Worm (Caenorhabditis elegans): Measurements from ENCODE around the gene F22E12.1.

Gene F22E12.1

ce11 chrV:10457247-10457646 is at the start of gene F22E12.1:
Gene F22E12.1 (minus strand): TSS chrV:10457347.
- TF ChIP-seq unc-62 (GFP tag; optimal IDR thresholded peaks at IDR 0.05) (no peak), ham-2 (GFP tag; optimal IDR thresholded peaks at IDR 0.05) (no peak), nhr-2 (tag; optimal IDR thresholded peaks at IDR 0.05) (no peak), elt-3 (tag; optimal IDR thresholded peaks at IDR 0.05) (no peak), ztf-11 (tag; optimal IDR thresholded peaks at IDR 0.05) (no peak)

ce11 chrV:10505553-10505952 is 48.4 kb upstream of the F22E12.1 start, which contains the start of gene C35A5.5:
Gene C35A5.5 (plus strand): TSS chrV:10505853.
- TF ChIP-seq unc-62 (GFP tag; optimal IDR thresholded peaks at IDR 0.05) (no peak), ceh-83 (GFP tag; optimal IDR thresholded peaks at IDR 0.05) (no peak), lin-13 (tag; optimal IDR thresholded peaks at IDR 0.05) (no peak), mep-1 (tag; optimal IDR thresholded peaks at IDR 0.05) (no peak), tbx-8 (GFP tag; optimal IDR thresholded peaks at IDR 0.05) (no peak), bed-3 (GFP tag; optimal IDR thresholded peaks at IDR 0.05) (no peak), lin-32 (GFP tag; optimal IDR thresholded peaks at IDR 0.05) (no peak), nhr-28 (tag; optimal IDR thresholded peaks at IDR 0.05) (no peak), snpc-4 (tag; optimal IDR thresholded peaks at IDR 0.05) (no peak), flh-1 (GFP tag; optimal IDR thresholded peaks at IDR 0.05) (no peak), pha-4 (tag; optimal IDR thresholded peaks at IDR 0.05) (no peak), elt-1 (tag; optimal IDR thresholded peaks at IDR 0.05; ENCODE audit: borderline replicate concordance, insufficient read depth) (no peak), ztf-11 (tag; optimal IDR thresholded peaks at IDR 0.05) (no peak), mab-5 (tag; optimal IDR thresholded peaks at IDR 0.05) (no peak), drap-1 (GFP tag; optimal IDR thresholded peaks at IDR 0.05) (no peak), lsy-2 (tag; optimal IDR thresholded peaks at IDR 0.05) (no peak), unc-39 (tag; optimal IDR thresholded peaks at IDR 0.05) (no peak)

ce11 chrV:10503893-10504292 is 46.7 kb upstream of the F22E12.1 start, which contains the start of gene C35A5.10:
Gene C35A5.10 (plus strand): TSS chrV:10504193.
- TF ChIP-seq nhr-2 (tag; optimal IDR thresholded peaks at IDR 0.05) (no peak), pha-4 (tag; optimal IDR thresholded peaks at IDR 0.05) (no peak), hlh-1 (tag; optimal IDR thresholded peaks at IDR 0.05) (no peak), nhr-76 (tag; optimal IDR thresholded peaks at IDR 0.05) (no peak), M03D4.4 (tag; optimal IDR thresholded peaks at IDR 0.05) (no peak), drap-1 (GFP tag; optimal IDR thresholded peaks at IDR 0.05) (no peak), unc-39 (tag; optimal IDR thresholded peaks at IDR 0.05) (no peak), mep-1 (tag; optimal IDR thresholded peaks at IDR 0.05) (no peak), unc-62 (GFP tag; optimal IDR thresholded peaks at IDR 0.05) (no peak), zip-8 (tag; optimal IDR thresholded peaks at IDR 0.05) (no peak), nhr-12 (tag; optimal IDR thresholded peaks at IDR 0.05) (no peak), snpc-4 (tag; optimal IDR thresholded peaks at IDR 0.05) (no peak), bed-3 (GFP tag; optimal IDR thresholded peaks at IDR 0.05) (no peak), mab-5 (tag; optimal IDR thresholded peaks at IDR 0.05) (no peak), elt-1 (tag; optimal IDR thresholded peaks at IDR 0.05; ENCODE audit: borderline replicate concordance, insufficient read depth) (no peak)

- TF ChIP-seq lin-13 (tag; optimal IDR thresholded peaks at IDR 0.05) (no peak), lsy-2 (tag; optimal IDR thresholded peaks at IDR 0.05) (no peak), pha-4 (tag; optimal IDR thresholded peaks at IDR 0.05) (no peak), zip-8 (tag; optimal IDR thresholded peaks at IDR 0.05) (no peak), snpc-4 (tag; optimal IDR thresholded peaks at IDR 0.05) (no peak), M03D4.4 (tag; optimal IDR thresholded peaks at IDR 0.05) (no peak), lin-32 (GFP tag; optimal IDR thresholded peaks at IDR 0.05) (no peak), ceh-83 (GFP tag; optimal IDR thresholded peaks at IDR 0.05) (no peak), ztf-11 (tag; optimal IDR thresholded peaks at IDR 0.05) (no peak), mab-5 (tag; optimal IDR thresholded peaks at IDR 0.05) (no peak), nhr-76 (tag; optimal IDR thresholded peaks at IDR 0.05) (no peak), nhr-28 (tag; optimal IDR thresholded peaks at IDR 0.05) (no peak), ceh-43 (GFP tag; optimal IDR thresholded peaks at IDR 0.05) (no peak), cnd-1 (tag; optimal IDR thresholded peaks at IDR 0.05) (no peak), unc-62 (GFP tag; optimal IDR thresholded peaks at IDR 0.05) (no peak), sptf-1 (tag; optimal IDR thresholded peaks at IDR 0.05) (no peak), sem-2 (GFP tag; optimal IDR thresholded peaks at IDR 0.05) (no peak), nhr-12 (tag; optimal IDR thresholded peaks at IDR 0.05) (no peak), ham-2 (GFP tag; optimal IDR thresholded peaks at IDR 0.05) (no peak), nhr-237 (tag; optimal IDR thresholded peaks at IDR 0.05) (no peak)
These were observed 45.9 kb upstream of the F22E12.1 start, which contains the start of gene C35A5.11 for ce11 chrV:10503011-10503410. Gene C35A5.11 (minus strand): TSS chrV:10503111.

ce11 chrV:10501295-10501694 is 44.1 kb upstream of the F22E12.1 start, which contains the start of gene C35A5.3:
Gene C35A5.3 (minus strand): TSS chrV:10501395.
- TF ChIP-seq drap-1 (GFP tag; optimal IDR thresholded peaks at IDR 0.05) (no peak), unc-120 (tag; optimal IDR thresholded peaks at IDR 0.05; ENCODE audit: poor library complexity, severe bottlenecking) (no peak), bed-3 (GFP tag; optimal IDR thresholded peaks at IDR 0.05) (no peak), M03D4.4 (tag; optimal IDR thresholded peaks at IDR 0.05) (no peak), ces-1 (GFP tag; optimal IDR thresholded peaks at IDR 0.05) (no peak), hlh-1 (tag; optimal IDR thresholded peaks at IDR 0.05) (no peak), snpc-4 (tag; optimal IDR thresholded peaks at IDR 0.05) (no peak), lin-13 (tag; optimal IDR thresholded peaks at IDR 0.05) (no peak), nhr-76 (tag; optimal IDR thresholded peaks at IDR 0.05) (no peak), nhr-237 (tag; optimal IDR thresholded peaks at IDR 0.05) (no peak), unc-39 (tag; optimal IDR thresholded peaks at IDR 0.05) (no peak)
